Worm (Caenorhabditis elegans) whole organism, midembryonic: ENCODE data around the gene ZK856.4.

Experiments used
- T22C8.4 ChIP-seq: fragments of 200-800 bp; sonication (Bioruptor generic); IDR thresholded peaks from 2 replicates; pipeline ENCODE4 v1.3.6; 2022; ENCODE audit warnings: missing genetic modification characterization, missing compliant biosample characterization
- cog-1 ChIP-seq: sonication (generic microtip); optimal IDR thresholded peaks from 2 replicates; lab custom pipeline; 2016; ENCODE audit warnings: missing genetic modification characterization, missing compliant biosample characterization
- flt-1 ChIP-seq: fragments of 200-800 bp; sonication (Bioruptor generic); IDR thresholded peaks from 2 replicates; pipeline ENCODE4 v1.3.6; 2022; ENCODE audit warnings: missing genetic modification characterization, missing compliant biosample characterization
- klf-2 ChIP-seq: fragments of 200-800 bp; sonication (Bioruptor generic); conservative IDR thresholded peaks from 2 replicates; pipeline ENCODE4 v1.3.6; 2022; ENCODE audit warnings: missing genetic modification reagents, missing genetic modification characterization, missing compliant biosample characterization
- med-1 ChIP-seq: sonication (generic microtip); optimal IDR thresholded peaks from 2 replicates; lab custom pipeline; 2017; ENCODE audit warnings: missing genetic modification characterization, mild to moderate bottlenecking, missing compliant biosample characterization, antibody characterized with exemption, missing genetic modification reagents; ENCODE audit not compliant: insufficient read depth
- ref-1 ChIP-seq: fragments of 200-800 bp; sonication (Bioruptor generic); conservative IDR thresholded peaks from 2 replicates; pipeline ENCODE4 v1.3.6; 2022; ENCODE audit warnings: missing genetic modification reagents, missing genetic modification characterization, missing compliant biosample characterization
- tab-1 ChIP-seq: fragments of 200-800 bp; sonication (Bioruptor generic); IDR thresholded peaks from 2 replicates; pipeline ENCODE4 v1.3.6; 2022; ENCODE audit warnings: missing genetic modification characterization, missing compliant biosample characterization
- ztf-23 ChIP-seq: fragments of 200-800 bp; sonication (Bioruptor generic); IDR thresholded peaks from 2 replicates; pipeline ENCODE4 v1.3.6; 2022; ENCODE audit warnings: missing genetic modification reagents, missing genetic modification characterization, missing compliant biosample characterization
- ztf-29 ChIP-seq: fragments of 200-800 bp; sonication (Bioruptor generic); IDR thresholded peaks from 2 replicates; pipeline ENCODE4 v1.3.6; 2022; ENCODE audit warnings: missing genetic modification reagents, missing genetic modification characterization, missing compliant biosample characterization

Gene ZK856.4

ce11 chrV:10182984-10183383 lies at the start of gene ZK856.4:
ZK856.4 (plus strand) TSS chrV:10183284.
- no peak for TF ChIP-seq cog-1 (tag; lab: Kevin White, UChicago)
- no peak for TF ChIP-seq ref-1 (GFP tag; lab: Robert Waterston, UW)
- no peak for TF ChIP-seq klf-2 (GFP tag; lab: Robert Waterston, UW)
- no peak for TF ChIP-seq T22C8.4 (GFP tag; lab: Robert Waterston, UW)
- TF ChIP-seq med-1 (GFP tag; lab: Kevin White, UChicago), result no peak
- no peak for TF ChIP-seq ztf-23 (GFP tag; lab: Robert Waterston, UW)
- TF ChIP-seq flt-1 (GFP tag; lab: Robert Waterston, UW), result no peak
- TF ChIP-seq ztf-29 (GFP tag; lab: Robert Waterston, UW), result no peak
- TF ChIP-seq tab-1 (GFP tag; lab: Robert Waterston, UW), result no peak

ce11 chrV:10134077-10134693 lies 48.9 kb upstream of the ZK856.4 start, which contains the start of the genes C08B6.18, wdr-20 and C08B6.8:
C08B6.18 (minus strand) TSS chrV:10134127.
wdr-20 (minus strand) TSS chrV:10134158.
C08B6.8 (plus strand) TSS chrV:10134643.
- TF ChIP-seq tab-1 (GFP tag; lab: Robert Waterston, UW) (no peak), T22C8.4 (GFP tag; lab: Robert Waterston, UW) (no peak), ztf-23 (GFP tag; lab: Robert Waterston, UW) (no peak), cog-1 (tag; lab: Kevin White, UChicago) (no peak), ref-1 (GFP tag; lab: Robert Waterston, UW) (no peak), flt-1 (GFP tag; lab: Robert Waterston, UW) (no peak), ztf-29 (GFP tag; lab: Robert Waterston, UW) (no peak), med-1 (GFP tag; lab: Kevin White, UChicago) (no peak), klf-2 (GFP tag; lab: Robert Waterston, UW) (no peak)

ce11 chrV:10145653-10146052 lies 37.4 kb upstream of the ZK856.4 start, which contains the start of gene C51E3.9:
C51E3.9 (plus strand) TSS chrV:10145953.
- TF ChIP-seq ref-1 (GFP tag; lab: Robert Waterston, UW), result no peak
- TF ChIP-seq ztf-23 (GFP tag; lab: Robert Waterston, UW), result no peak

DNA sequence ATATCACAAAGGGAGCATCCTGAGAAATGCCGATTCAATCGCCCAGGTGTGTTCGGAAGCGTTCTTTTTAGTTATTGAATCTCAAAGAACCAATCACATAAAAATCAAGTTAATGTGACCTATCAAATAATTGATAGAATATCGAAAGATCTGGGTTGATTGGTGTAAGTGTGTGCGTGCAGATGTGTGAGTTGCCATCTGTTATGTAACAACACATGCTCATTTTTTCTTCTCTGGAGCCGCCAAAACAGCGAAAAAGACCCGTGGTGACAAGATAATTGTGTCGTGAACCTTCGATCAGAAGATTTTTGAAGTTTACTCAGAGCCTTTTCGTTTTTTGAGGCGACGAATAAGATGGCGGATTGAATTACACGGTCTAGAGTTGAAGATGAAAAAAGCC lies 36.3 kb upstream of the ZK856.4 start:
- TF ChIP-seq klf-2 (GFP tag; lab: Robert Waterston, UW) (no peak), ztf-29 (GFP tag; lab: Robert Waterston, UW) (no peak), flt-1 (GFP tag; lab: Robert Waterston, UW) (no peak), ref-1 (GFP tag; lab: Robert Waterston, UW) (no peak), med-1 (GFP tag; lab: Kevin White, UChicago) (no peak), cog-1 (tag; lab: Kevin White, UChicago) (no peak), tab-1 (GFP tag; lab: Robert Waterston, UW) (no peak), T22C8.4 (GFP tag; lab: Robert Waterston, UW) (no peak), ztf-23 (GFP tag; lab: Robert Waterston, UW) (no peak)

- no peak for TF ChIP-seq klf-2 (GFP tag; lab: Robert Waterston, UW)
- no peak for TF ChIP-seq flt-1 (GFP tag; lab: Robert Waterston, UW)
- no peak for TF ChIP-seq med-1 (GFP tag; lab: Kevin White, UChicago)
- TF ChIP-seq tab-1 (GFP tag; lab: Robert Waterston, UW), result no peak
- TF ChIP-seq ref-1 (GFP tag; lab: Robert Waterston, UW), result no peak
- no peak for TF ChIP-seq cog-1 (tag; lab: Kevin White, UChicago)
- no peak for TF ChIP-seq ztf-29 (GFP tag; lab: Robert Waterston, UW)
- no peak for TF ChIP-seq ztf-23 (GFP tag; lab: Robert Waterston, UW)
These were observed 34.7 kb upstream of the ZK856.4 start, which contains the start of gene srsx-26 for ce11 chrV:10148352-10148751. srsx-26 (plus strand) TSS chrV:10148652.

- TF ChIP-seq T22C8.4 (GFP tag; lab: Robert Waterston, UW) (no peak), ref-1 (GFP tag; lab: Robert Waterston, UW) (no peak), cog-1 (tag; lab: Kevin White, UChicago) (no peak), klf-2 (GFP tag; lab: Robert Waterston, UW) (no peak), med-1 (GFP tag; lab: Kevin White, UChicago) (no peak), ztf-29 (GFP tag; lab: Robert Waterston, UW) (no peak), flt-1 (GFP tag; lab: Robert Waterston, UW) (no peak), tab-1 (GFP tag; lab: Robert Waterston, UW) (no peak), ztf-23 (GFP tag; lab: Robert Waterston, UW) (no peak)
These were observed 33.4 kb upstream of the ZK856.4 start, which contains the start of gene srsx-27 for ce11 chrV:10149728-10150127. srsx-27 (plus strand) TSS chrV:10150028.

- TF ChIP-seq med-1 (GFP tag; lab: Kevin White, UChicago) (no peak), flt-1 (GFP tag; lab: Robert Waterston, UW) (no peak), ztf-29 (GFP tag; lab: Robert Waterston, UW) (no peak), cog-1 (tag; lab: Kevin White, UChicago) (no peak), ref-1 (GFP tag; lab: Robert Waterston, UW) (no peak), klf-2 (GFP tag; lab: Robert Waterston, UW) (no peak), T22C8.4 (GFP tag; lab: Robert Waterston, UW) (no peak), ztf-23 (GFP tag; lab: Robert Waterston, UW) (no peak), tab-1 (GFP tag; lab: Robert Waterston, UW) (no peak)
These were observed 30.8 kb upstream of the ZK856.4 start, which contains the start of gene srsx-28 for ce11 chrV:10152278-10152677. srsx-28 (plus strand) TSS chrV:10152578.

DNA sequence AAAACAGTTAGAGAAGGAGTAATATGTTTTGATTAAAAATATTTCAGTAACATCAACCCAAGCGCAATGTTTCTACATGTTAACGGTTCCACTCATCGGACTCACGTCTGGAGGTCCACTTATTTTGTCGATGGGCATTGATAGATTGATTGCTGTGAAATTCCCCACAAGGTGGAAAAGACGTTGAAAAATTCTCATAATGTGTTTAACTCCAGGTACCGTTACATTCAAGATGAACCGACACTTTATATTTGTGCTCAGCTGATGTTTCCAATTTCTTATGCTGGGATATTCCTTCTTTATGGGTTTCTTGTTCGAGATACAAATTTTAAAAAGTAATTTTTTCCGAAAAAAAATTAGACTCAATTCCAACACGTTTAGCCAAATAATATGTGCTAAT lies 30.0 kb upstream of the ZK856.4 start:
- TF ChIP-seq klf-2 (GFP tag; lab: Robert Waterston, UW), result no peak
- no peak for TF ChIP-seq T22C8.4 (GFP tag; lab: Robert Waterston, UW)
- no peak for TF ChIP-seq ztf-23 (GFP tag; lab: Robert Waterston, UW)
- no peak for TF ChIP-seq cog-1 (tag; lab: Kevin White, UChicago)
- TF ChIP-seq ztf-29 (GFP tag; lab: Robert Waterston, UW), result no peak

DNA sequence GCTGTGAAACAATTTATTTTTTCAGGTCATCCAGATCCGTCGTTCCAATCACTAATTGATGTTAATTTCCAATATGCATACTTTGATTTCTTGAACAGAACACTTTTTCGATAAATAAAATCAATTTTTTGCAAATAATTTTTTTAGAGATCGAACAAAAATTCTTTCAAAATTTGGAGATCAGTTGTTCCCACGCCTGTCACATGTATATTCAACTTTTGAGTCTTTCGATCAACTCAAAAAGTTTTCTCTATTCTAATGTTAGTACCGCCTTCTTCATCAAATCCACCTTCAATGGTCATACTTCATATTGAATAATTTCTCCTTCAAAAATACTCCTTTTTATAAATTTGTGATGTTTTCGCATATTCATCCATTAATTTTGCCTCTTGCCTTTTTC lies 28.4 kb upstream of the ZK856.4 start, which contains the start of gene srsx-29:
TSS of gene srsx-29 (plus strand) at position 301 of the 400 bp plus-strand sequence.
- no peak for TF ChIP-seq flt-1 (GFP tag; lab: Robert Waterston, UW)
- no peak for TF ChIP-seq med-1 (GFP tag; lab: Kevin White, UChicago)
- no peak for TF ChIP-seq ztf-29 (GFP tag; lab: Robert Waterston, UW)
